Worm (Caenorhabditis elegans) whole organism, L3 larva: ENCODE measurements around the gene rga-1.

Experiments
- ama-1 ChIP-seq: fragments of 150-350 bp; optimal IDR thresholded peaks from 2 replicates; lab custom pipeline; 2018
- ceh-28 ChIP-seq: fragments of 150-350 bp; optimal IDR thresholded peaks from 2 replicates; lab custom pipeline; 2014; ENCODE audit warnings: missing biosample characterization, missing genetic modification reagents, missing genetic modification characterization
- elt-2 ChIP-seq: sonication (generic microtip); optimal IDR thresholded peaks from 2 replicates; lab custom pipeline; 2016; ENCODE audit warnings: missing genetic modification reagents, mild to moderate bottlenecking, missing genetic modification characterization, missing compliant biosample characterization
- fkh-10 ChIP-seq: sonication (generic microtip); optimal IDR thresholded peaks from 2 replicates; lab custom pipeline; 2017; ENCODE audit warnings: missing biosample characterization, missing genetic modification reagents, missing genetic modification characterization
- lin-39 ChIP-seq: fragments of 150-350 bp; optimal IDR thresholded peaks from 2 replicates; lab custom pipeline; 2018; ENCODE audit warnings: missing biosample characterization, missing genetic modification reagents, missing genetic modification characterization
- nhr-76 ChIP-seq: fragments of 150-350 bp; sonication (generic microtip); optimal IDR thresholded peaks from 5 replicates; lab custom pipeline; 2014; ENCODE audit warnings: missing biosample characterization, missing genetic modification characterization
- skn-1 ChIP-seq: fragments of 150-350 bp; optimal IDR thresholded peaks from 2 replicates; lab custom pipeline; 2014; ENCODE audit warnings: missing biosample characterization, missing genetic modification characterization
- ztf-11 ChIP-seq: fragments of 150-350 bp; optimal IDR thresholded peaks from 2 replicates; lab custom pipeline; 2014; ENCODE audit warnings: missing biosample characterization, missing genetic modification characterization

DNA sequence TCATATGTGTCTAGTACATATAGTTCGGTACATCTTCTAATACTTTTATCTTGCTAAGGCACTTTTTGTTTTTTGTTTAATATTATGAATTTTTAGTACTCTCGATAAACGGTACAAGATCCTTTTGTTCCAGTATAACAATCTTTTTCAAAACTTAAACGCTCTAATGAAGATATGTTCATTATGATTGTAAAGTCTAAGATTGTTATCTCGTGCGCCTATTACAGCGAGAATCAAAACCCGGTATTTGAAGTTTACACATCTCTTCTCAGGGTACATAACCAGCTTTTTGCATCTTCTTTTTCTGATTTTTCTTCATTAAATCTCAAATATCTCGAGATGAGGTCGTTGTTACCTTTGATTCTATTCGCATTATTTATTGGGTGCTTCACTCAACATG, 23.3 kb downstream of the rga-1 start, which contains the start of gene B0334.13:
- TF ChIP-seq ceh-28 (tag; lab: Kevin White, UChicago): no peak
- no peak for TF ChIP-seq lin-39 (tag; lab: Kevin White, UChicago)
- no peak for TF ChIP-seq ama-1 (lab: Kevin White, UChicago)
- no peak for TF ChIP-seq ztf-11 (tag; lab: Kevin White, UChicago)
- TF ChIP-seq nhr-76 (tag; lab: Kevin White, UChicago): no peak
- TF ChIP-seq elt-2: no peak
- TF ChIP-seq fkh-10 (GFP tag; lab: Kevin White, UChicago): no peak
- TF ChIP-seq skn-1: no peak
